Worm (Caenorhabditis elegans) whole organism, young adult: ENCODE results near the gene dos-3.

Experiments used
- B0019.2 ChIP-seq: fragments of 200-800 bp; sonication (Bioruptor generic); conservative IDR thresholded peaks from 2 replicates; pipeline ENCODE4 v1.3.6; 2022; ENCODE audit warnings: missing genetic modification reagents, missing genetic modification characterization, missing compliant biosample characterization
- D2030.7 ChIP-seq: fragments of 200-800 bp; sonication (Bioruptor generic); IDR thresholded peaks from 2 replicates; pipeline ENCODE4 v1.3.6; 2022; ENCODE audit warnings: missing genetic modification reagents, missing genetic modification characterization, missing compliant biosample characterization
- F37B4.10 ChIP-seq: fragments of 200-800 bp; sonication (Bioruptor generic); IDR thresholded peaks from 2 replicates; pipeline ENCODE4 v1.3.6; 2022; ENCODE audit warnings: missing genetic modification characterization, missing compliant biosample characterization
- F39B2.1 ChIP-seq: fragments of 200-800 bp; sonication (Bioruptor generic); IDR thresholded peaks from 2 replicates; pipeline ENCODE4 v1.3.6; 2022; ENCODE audit warnings: missing genetic modification reagents, missing genetic modification characterization, missing compliant biosample characterization
- F55B11.4 ChIP-seq: sonication (generic microtip); optimal IDR thresholded peaks from 2 replicates; lab custom pipeline; 2016; ENCODE audit warnings: missing compliant biosample characterization, missing genetic modification characterization, borderline replicate concordance; ENCODE audit not compliant: insufficient read depth
- F57A8.1 ChIP-seq: fragments of 200-800 bp; sonication (Bioruptor generic); optimal IDR thresholded peaks from 2 replicates; lab custom pipeline; 2018; ENCODE audit warnings: mild to moderate bottlenecking, missing genetic modification characterization, moderate library complexity, missing compliant biosample characterization
- T07F8.4 ChIP-seq: sonication (generic microtip); optimal IDR thresholded peaks from 2 replicates; lab custom pipeline; 2016; ENCODE audit warnings: mild to moderate bottlenecking, missing genetic modification characterization, moderate library complexity, missing compliant biosample characterization
- Y67H2A.10 ChIP-seq: fragments of 200-800 bp; sonication (Bioruptor generic); conservative IDR thresholded peaks from 2 replicates; pipeline ENCODE4 v1.3.6; 2022; ENCODE audit warnings: missing genetic modification reagents, missing genetic modification characterization, missing compliant biosample characterization
- Y95B8A.8 ChIP-seq: fragments of 200-800 bp; sonication (Bioruptor generic); IDR thresholded peaks from 2 replicates; pipeline ENCODE4 v1.3.6; 2022; ENCODE audit warnings: missing genetic modification reagents, missing genetic modification characterization, missing compliant biosample characterization
- ZK185.1 ChIP-seq: sonication (generic microtip); optimal IDR thresholded peaks from 2 replicates; lab custom pipeline; 2016; ENCODE audit warnings: mild to moderate bottlenecking, missing genetic modification characterization, missing compliant biosample characterization; ENCODE audit not compliant: poor library complexity, severe bottlenecking
- akir-1 ChIP-seq: fragments of 200-800 bp; sonication (Bioruptor generic); optimal IDR thresholded peaks from 2 replicates; lab custom pipeline; 2018; ENCODE audit warnings: mild to moderate bottlenecking, missing genetic modification characterization, moderate library complexity, missing compliant biosample characterization
- attf-5 ChIP-seq: fragments of 200-800 bp; sonication (Bioruptor generic); optimal IDR thresholded peaks from 2 replicates; lab custom pipeline; 2018; ENCODE audit warnings: mild to moderate bottlenecking, missing genetic modification characterization, missing compliant biosample characterization
- bed-2 ChIP-seq: fragments of 200-800 bp; sonication (Bioruptor generic); IDR thresholded peaks from 2 replicates; pipeline ENCODE4 v1.3.6; 2022; ENCODE audit warnings: missing genetic modification reagents, missing genetic modification characterization, missing compliant biosample characterization
- ccch-3 ChIP-seq: fragments of 200-800 bp; sonication (Bioruptor generic); optimal IDR thresholded peaks from 2 replicates; lab custom pipeline; 2018; ENCODE audit warnings: mild to moderate bottlenecking, missing genetic modification characterization, missing compliant biosample characterization
- cebp-2 ChIP-seq: fragments of 200-800 bp; sonication (Bioruptor generic); IDR thresholded peaks from 2 replicates; pipeline ENCODE4 v1.3.6; 2022; ENCODE audit warnings: missing genetic modification characterization, missing compliant biosample characterization
- ceh-100 ChIP-seq: fragments of 200-800 bp; sonication (Bioruptor generic); IDR thresholded peaks from 2 replicates; pipeline ENCODE4 v1.3.6; 2022; ENCODE audit warnings: missing genetic modification reagents, missing genetic modification characterization, missing compliant biosample characterization
- chd-7 ChIP-seq: sonication (generic microtip); optimal IDR thresholded peaks from 2 replicates; lab custom pipeline; 2016; ENCODE audit warnings: mild to moderate bottlenecking, missing genetic modification characterization, moderate library complexity, missing compliant biosample characterization
- efl-1 ChIP-seq: fragments of 150-350 bp; optimal IDR thresholded peaks from 2 replicates; lab custom pipeline; 2014; ENCODE audit warnings: missing biosample characterization, missing genetic modification reagents, missing genetic modification characterization
- egl-18 ChIP-seq: fragments of 200-800 bp; sonication (Bioruptor generic); IDR thresholded peaks from 2 replicates; pipeline ENCODE4 v1.3.6; 2022; ENCODE audit warnings: missing genetic modification reagents, missing genetic modification characterization, missing compliant biosample characterization
- gei-17 ChIP-seq: fragments of 200-800 bp; sonication (Bioruptor generic); optimal IDR thresholded peaks from 2 replicates; lab custom pipeline; 2018; ENCODE audit warnings: mild to moderate bottlenecking, missing genetic modification characterization, missing compliant biosample characterization
- hlh-26 ChIP-seq: fragments of 200-800 bp; sonication (Bioruptor generic); conservative IDR thresholded peaks from 2 replicates; pipeline ENCODE4 v1.3.6; 2022; ENCODE audit warnings: missing genetic modification reagents, missing genetic modification characterization, missing compliant biosample characterization
- lag-1 ChIP-seq: fragments of 200-800 bp; sonication (Bioruptor generic); IDR thresholded peaks from 2 replicates; pipeline ENCODE4 v1.3.6; 2022; ENCODE audit warnings: missing genetic modification reagents, missing genetic modification characterization, missing compliant biosample characterization
- lin-40 ChIP-seq: sonication (generic microtip); optimal IDR thresholded peaks from 2 replicates; lab custom pipeline; 2016; ENCODE audit warnings: missing genetic modification characterization, mild to moderate bottlenecking, missing compliant biosample characterization, missing genotype, missing genetic modification reagents
- nhr-120 ChIP-seq: fragments of 200-800 bp; sonication (Bioruptor generic); IDR thresholded peaks from 2 replicates; pipeline ENCODE4 v1.3.6; 2022; ENCODE audit warnings: missing genetic modification characterization, missing compliant biosample characterization
- nhr-179 ChIP-seq: sonication (generic microtip); optimal IDR thresholded peaks from 2 replicates; lab custom pipeline; 2016; ENCODE audit warnings: mild to moderate bottlenecking, missing genetic modification characterization, missing compliant biosample characterization
- nhr-80 ChIP-seq: sonication (generic microtip); optimal IDR thresholded peaks from 2 replicates; lab custom pipeline; 2016; ENCODE audit warnings: missing genetic modification characterization, missing compliant biosample characterization
- rpc-1 ChIP-seq, 2 experiments: fragments of 150-350 bp in 1 of 2; sonication (generic microtip) in 1 of 2; optimal IDR thresholded peaks; 2 replicates each; lab custom pipeline; 2014 to 2018; ENCODE audit warnings: missing biosample characterization in 1 of 2, missing genetic modification characterization in 1 of 2, missing genetic modification reagents in 1 of 2, missing genotype in 1 of 2
- snpc-1.1 ChIP-seq: sonication (generic microtip); optimal IDR thresholded peaks from 2 replicates; lab custom pipeline; 2017; ENCODE audit warnings: missing genetic modification characterization, mild to moderate bottlenecking, missing compliant biosample characterization, antibody characterized with exemption, moderate library complexity, missing genotype, missing genetic modification reagents; ENCODE audit not compliant: insufficient read depth
- sptf-2 ChIP-seq: fragments of 200-800 bp; sonication (Bioruptor generic); optimal IDR thresholded peaks from 2 replicates; lab custom pipeline; 2018; ENCODE audit warnings: mild to moderate bottlenecking, missing genetic modification characterization, missing compliant biosample characterization
- tbp1 ChIP-seq: fragments of 200-800 bp; sonication (Bioruptor generic); optimal IDR thresholded peaks from 2 replicates; lab custom pipeline; 2018; ENCODE audit warnings: mild to moderate bottlenecking, missing genetic modification characterization, missing compliant biosample characterization
- unc-62 ChIP-seq: fragments of 150-350 bp; optimal IDR thresholded peaks from 2 replicates; lab custom pipeline; 2014; ENCODE audit warnings: missing biosample characterization, missing genetic modification reagents, missing genetic modification characterization
- ztf-26 ChIP-seq: sonication (generic microtip); optimal IDR thresholded peaks from 2 replicates; lab custom pipeline; 2017; ENCODE audit warnings: missing genetic modification characterization, missing compliant biosample characterization
- ztf-3 ChIP-seq: fragments of 200-800 bp; sonication (Bioruptor generic); optimal IDR thresholded peaks from 2 replicates; lab custom pipeline; 2018; ENCODE audit warnings: mild to moderate bottlenecking, missing genetic modification characterization, missing compliant biosample characterization
- ztf-6 ChIP-seq: fragments of 200-800 bp; sonication (Bioruptor generic); IDR thresholded peaks from 2 replicates; pipeline ENCODE4 v1.3.6; 2022; ENCODE audit warnings: missing genetic modification reagents, missing genetic modification characterization, missing compliant biosample characterization

dos-3 gene

DNA sequence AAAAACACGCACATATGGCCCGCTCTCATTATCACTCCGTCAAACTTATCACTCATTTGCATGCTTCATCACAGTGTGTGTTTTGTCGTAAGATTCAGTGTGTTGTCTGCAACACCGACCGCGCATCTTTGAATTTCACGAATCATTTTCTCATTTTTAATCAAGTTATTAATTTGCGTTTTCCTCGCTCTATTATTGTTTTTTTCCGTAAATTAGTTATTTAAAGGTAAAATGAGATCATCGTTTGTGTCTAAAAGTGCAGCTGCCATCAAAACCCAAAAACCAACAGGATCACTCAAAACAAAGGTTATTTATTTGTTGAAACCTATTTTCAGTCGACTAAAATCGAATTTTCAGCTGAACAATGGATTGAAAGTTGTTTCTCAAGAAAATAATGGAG lies 40.2 kb upstream of the dos-3 start, which contains the start of the genes T24C4.5 and ucr-2.3 (continued):
- TF ChIP-seq rpc-1 (optimal IDR thresholded peaks at IDR 0.05; lab: Kevin White, UChicago) (no peak), rpc-1 (tag; optimal IDR thresholded peaks at IDR 0.05; lab: Kevin White, UChicago) (no peak), ztf-3 (GFP tag; lab: Kevin White, UChicago) (no peak)
- TF ChIP-seq, all 124 proteins: peak for 0

- TF ChIP-seq unc-62 (GFP tag; lab: Kevin White, UChicago): peak; percentile 26
- TF ChIP-seq F55B11.4 (tag; lab: Kevin White, UChicago): no peak
- TF ChIP-seq snpc-1.1: no peak
- TF ChIP-seq bed-2: no peak
- TF ChIP-seq ceh-100 (GFP tag; lab: Robert Waterston, UW): no peak
- TF ChIP-seq ztf-26 (tag; lab: Kevin White, UChicago): no peak
- no peak for TF ChIP-seq lin-40 (tag; lab: Kevin White, UChicago)
- TF ChIP-seq Y95B8A.8 (GFP tag; lab: Robert Waterston, UW): no peak
- TF ChIP-seq F57A8.1 (GFP tag; lab: Kevin White, UChicago): no peak
- TF ChIP-seq nhr-80 (tag; lab: Kevin White, UChicago): peak; percentile 33
Observed at ce11 chrIII:873432-873831, 34.0 kb upstream of the dos-3 start, which contains the start of gene clc-19. clc-19 (minus strand) TSS chrIII:873566.

DNA sequence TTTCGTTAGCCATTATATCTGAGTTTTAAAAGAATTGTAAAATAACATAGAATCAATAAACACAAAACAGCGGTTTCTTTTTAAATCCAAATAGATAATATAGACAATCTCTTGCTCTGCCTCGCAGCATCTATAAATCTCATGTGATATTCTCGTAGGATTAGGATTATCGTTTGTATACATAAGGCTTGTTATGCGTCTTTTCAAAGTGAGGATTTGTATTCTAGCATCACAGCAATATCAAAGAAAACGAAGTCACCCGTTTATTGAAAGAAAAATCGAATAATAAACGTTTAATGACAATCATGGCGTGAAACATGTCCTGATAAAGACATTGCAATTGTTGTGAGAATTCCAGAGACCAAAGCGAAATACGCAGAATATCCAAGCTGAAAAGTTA lies 33.0 kb upstream of the dos-3 start, which contains the start of the genes T24C4.3 and clc-20:
Gene T24C4.3, minus strand, starts transcription at position 101 of the 400 bp plus-strand sequence.
Gene clc-20, plus strand, starts transcription at position 211 of the 400 bp plus-strand sequence.
- no peak for TF ChIP-seq F37B4.10
- no peak for TF ChIP-seq B0019.2 (GFP tag; lab: Robert Waterston, UW)
- no peak for TF ChIP-seq attf-5 (GFP tag; lab: Kevin White, UChicago)
- TF ChIP-seq F57A8.1 (GFP tag; lab: Kevin White, UChicago): no peak
- TF ChIP-seq cebp-2 (GFP tag; lab: Robert Waterston, UW): no peak
- no peak for TF ChIP-seq F39B2.1 (GFP tag; lab: Robert Waterston, UW)
- TF ChIP-seq efl-1 (GFP tag; lab: Kevin White, UChicago): no peak
- no peak for TF ChIP-seq T07F8.4
- no peak for TF ChIP-seq sptf-2
- no peak for TF ChIP-seq chd-7 (tag; lab: Kevin White, UChicago)
- TF ChIP-seq Y67H2A.10: no peak
- TF ChIP-seq lin-40 (tag; lab: Kevin White, UChicago): no peak
- no peak for TF ChIP-seq ccch-3 (GFP tag; lab: Kevin White, UChicago)
- no peak for TF ChIP-seq ZK185.1 (tag; lab: Kevin White, UChicago)

DNA sequence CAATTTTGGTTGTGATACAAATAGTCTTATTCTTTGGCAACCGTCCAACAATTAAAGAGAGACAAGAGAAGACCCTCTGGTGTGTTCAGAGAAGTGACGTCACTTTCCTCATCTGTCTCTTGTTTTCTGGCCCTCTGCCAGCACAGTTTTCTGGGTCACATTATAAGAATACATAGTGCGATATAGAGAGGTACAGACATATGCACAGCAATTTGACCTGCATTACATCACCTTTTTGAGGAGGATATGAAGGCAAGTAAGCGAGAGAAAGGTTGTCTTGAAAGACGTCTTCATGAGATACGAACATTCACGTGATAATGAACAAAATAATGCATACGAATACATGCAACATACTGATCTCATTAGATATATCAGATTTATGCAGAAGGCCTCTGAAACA lies 31.2 kb upstream of the dos-3 start:
- TF ChIP-seq ztf-6 (no peak), lag-1 (GFP tag; lab: Robert Waterston, UW) (no peak), D2030.7 (GFP tag; lab: Robert Waterston, UW) (no peak), nhr-120 (GFP tag; lab: Robert Waterston, UW) (no peak), egl-18 (GFP tag; lab: Robert Waterston, UW) (no peak), gei-17 (GFP tag; lab: Kevin White, UChicago) (no peak), hlh-26 (GFP tag; lab: Robert Waterston, UW) (no peak), tbp1 (no peak), nhr-179 (tag; lab: Kevin White, UChicago) (no peak), akir-1 (GFP tag; lab: Kevin White, UChicago) (no peak), unc-62 (GFP tag; lab: Kevin White, UChicago) (no peak)
